Fruit fly (Drosophila melanogaster) whole organism, embryonic: ENCODE measurements around the gene witty.

ENCODE experiments used
- Bteb2 ChIP-seq: fragments of 200-800 bp; sonication (Bioruptor generic); optimal IDR thresholded peaks from 2 replicates; lab custom pipeline; 2016; ENCODE audit warnings: missing biosample characterization, missing genetic modification characterization
- CG12071 ChIP-seq: fragments of 200-800 bp; sonication (Bioruptor generic); optimal IDR thresholded peaks from 3 replicates; lab custom pipeline; 2018; ENCODE audit warnings: missing biosample characterization, mild to moderate bottlenecking, missing genetic modification characterization
- CG12219 ChIP-seq: fragments of 200-800 bp; sonication (Bioruptor generic); optimal IDR thresholded peaks from 3 replicates; lab custom pipeline; 2018; ENCODE audit warnings: missing biosample characterization, mild to moderate bottlenecking, missing genetic modification characterization
- CG13296 ChIP-seq: fragments of 200-800 bp; sonication (Bioruptor generic); optimal IDR thresholded peaks from 3 replicates; lab custom pipeline; 2018; ENCODE audit warnings: missing biosample characterization, mild to moderate bottlenecking, missing genetic modification characterization
- CG13894 ChIP-seq: fragments of 200-800 bp; sonication (Bioruptor generic); optimal IDR thresholded peaks from 3 replicates; lab custom pipeline; 2018; ENCODE audit warnings: missing biosample characterization, mild to moderate bottlenecking, missing genetic modification characterization, moderate library complexity
- CG14050 ChIP-seq: fragments of 200-800 bp; sonication (Bioruptor generic); IDR thresholded peaks from 3 replicates; pipeline ENCODE4 v1.3.6; 2022; ENCODE audit warnings: missing biosample characterization, missing genetic modification characterization
- CG17359 ChIP-seq: fragments of 200-800 bp; sonication (Bioruptor generic); optimal IDR thresholded peaks from 3 replicates; lab custom pipeline; 2018; ENCODE audit warnings: missing biosample characterization, mild to moderate bottlenecking, missing genetic modification characterization, moderate library complexity
- CG17385 ChIP-seq: fragments of 200-800 bp; sonication (Bioruptor generic); optimal IDR thresholded peaks from 3 replicates; lab custom pipeline; 2018; ENCODE audit warnings: missing biosample characterization, mild to moderate bottlenecking, missing genetic modification characterization
- CG18011 ChIP-seq: fragments of 200-800 bp; sonication (Bioruptor generic); optimal IDR thresholded peaks from 2 replicates; lab custom pipeline; 2017; ENCODE audit warnings: missing biosample characterization, missing genetic modification characterization, mild to moderate bottlenecking, moderate library complexity, missing genotype
- CG18476 ChIP-seq: fragments of 200-800 bp; sonication (Bioruptor generic); optimal IDR thresholded peaks from 2 replicates; lab custom pipeline; 2016; ENCODE audit warnings: missing biosample characterization, mild to moderate bottlenecking, missing genetic modification characterization
- CG18619 ChIP-seq: fragments of 200-800 bp; sonication (Bioruptor generic); optimal IDR thresholded peaks from 3 replicates; lab custom pipeline; 2017; ENCODE audit warnings: missing biosample characterization, mild to moderate bottlenecking, missing genetic modification characterization
- CG3838 ChIP-seq: fragments of 200-800 bp; sonication (Bioruptor generic); optimal IDR thresholded peaks from 3 replicates; lab custom pipeline; 2016; ENCODE audit warnings: missing biosample characterization, missing genetic modification characterization
- CG4328 ChIP-seq: fragments of 200-800 bp; sonication (Bioruptor generic); optimal IDR thresholded peaks from 3 replicates; lab custom pipeline; 2017; ENCODE audit warnings: missing biosample characterization, missing genetic modification reagents, missing genetic modification characterization
- CG4424 ChIP-seq: fragments of 200-800 bp; sonication (Bioruptor generic); optimal IDR thresholded peaks from 3 replicates; lab custom pipeline; 2016; ENCODE audit warnings: missing biosample characterization, missing genetic modification characterization
- CG4730 ChIP-seq: fragments of 200-800 bp; sonication (Bioruptor generic); IDR thresholded peaks from 2 replicates; pipeline ENCODE4 v1.3.6; 2022; ENCODE audit warnings: missing biosample characterization, missing genetic modification characterization
- CG7357 ChIP-seq: fragments of 200-800 bp; sonication (Bioruptor generic); IDR thresholded peaks from 3 replicates; pipeline ENCODE4 v1.3.6; 2022; ENCODE audit warnings: missing biosample characterization, missing genetic modification characterization
- CG9876 ChIP-seq: fragments of 200-800 bp; sonication (Bioruptor generic); optimal IDR thresholded peaks from 2 replicates; lab custom pipeline; 2016; ENCODE audit warnings: missing biosample characterization, missing genetic modification characterization
- Dp ChIP-seq: fragments of 200-800 bp; sonication (Bioruptor generic); optimal IDR thresholded peaks from 2 replicates; lab custom pipeline; 2018; ENCODE audit warnings: missing biosample characterization, mild to moderate bottlenecking, missing genetic modification characterization, moderate library complexity
- Fer1 ChIP-seq: fragments of 200-800 bp; sonication (Bioruptor generic); optimal IDR thresholded peaks from 2 replicates; lab custom pipeline; 2017; ENCODE audit warnings: missing biosample characterization, mild to moderate bottlenecking, missing genetic modification characterization
- Hand ChIP-seq: fragments of 200-800 bp; sonication (Bioruptor generic); optimal IDR thresholded peaks from 2 replicates; lab custom pipeline; 2017; ENCODE audit warnings: mild to moderate bottlenecking, missing biosample characterization, missing genetic modification reagents, missing genetic modification characterization
- Hr51 ChIP-seq, 2 experiments: fragments of 200-800 bp; sonication (Bioruptor generic); optimal IDR thresholded peaks; 2 replicates in 1 of 2; 3 replicates in 1 of 2; lab custom pipeline; 2016 to 2018; ENCODE audit warnings: missing biosample characterization in 2 of 2, missing genetic modification characterization in 2 of 2, mild to moderate bottlenecking in 1 of 2, moderate library complexity in 1 of 2
- Lim3 ChIP-seq: fragments of 200-800 bp; sonication (Bioruptor generic); IDR thresholded peaks from 2 replicates; pipeline ENCODE4 v1.3.6; 2022; ENCODE audit warnings: missing biosample characterization, missing genetic modification characterization
- Meics ChIP-seq: fragments of 200-800 bp; sonication (Bioruptor generic); optimal IDR thresholded peaks from 2 replicates; lab custom pipeline; 2017; ENCODE audit warnings: missing biosample characterization, mild to moderate bottlenecking, missing genetic modification characterization
- NfI ChIP-seq: fragments of 200-800 bp; sonication (Bioruptor generic); optimal IDR thresholded peaks from 3 replicates; lab custom pipeline; 2018; ENCODE audit warnings: missing biosample characterization, mild to moderate bottlenecking, missing genetic modification characterization, moderate library complexity
- PHDP ChIP-seq: fragments of 200-800 bp; sonication (Bioruptor generic); optimal IDR thresholded peaks from 3 replicates; lab custom pipeline; 2018; ENCODE audit warnings: missing biosample characterization, mild to moderate bottlenecking, missing genetic modification characterization, moderate library complexity
- TFAM ChIP-seq: fragments of 200-800 bp; sonication (Bioruptor generic); optimal IDR thresholded peaks from 2 replicates; lab custom pipeline; 2017; ENCODE audit warnings: missing biosample characterization, missing genetic modification characterization, inconsistent platforms
- abd-A ChIP-seq: fragments of 200-800 bp; sonication (Bioruptor generic); optimal IDR thresholded peaks from 3 replicates; lab custom pipeline; 2019; ENCODE audit warnings: missing biosample characterization, mild to moderate bottlenecking, missing genetic modification characterization, moderate library complexity
- ap ChIP-seq: fragments of 200-800 bp; sonication (Bioruptor generic); IDR thresholded peaks from 2 replicates; pipeline ENCODE4 v1.3.6; 2022; ENCODE audit warnings: missing biosample characterization, missing genetic modification characterization
- cad ChIP-seq: fragments of >200 bp; optimal IDR thresholded peaks from 2 replicates; lab custom pipeline; 2017; ENCODE audit warnings: missing biosample characterization, missing genetic modification characterization
- ci ChIP-seq: fragments of 200-800 bp; sonication (Bioruptor generic); IDR thresholded peaks from 3 replicates; pipeline ENCODE4 v1.3.6; 2022; ENCODE audit warnings: missing biosample characterization, missing genetic modification characterization
- crol ChIP-seq: fragments of 200-800 bp; sonication (Bioruptor generic); IDR thresholded peaks from 2 replicates; pipeline ENCODE4 v1.3.6; 2022; ENCODE audit warnings: missing biosample characterization, missing genetic modification characterization
- grau ChIP-seq: fragments of 200-800 bp; optimal IDR thresholded peaks from 3 replicates; lab custom pipeline; 2019; ENCODE audit warnings: missing biosample characterization, mild to moderate bottlenecking, missing genetic modification characterization, moderate library complexity
- jigr1 ChIP-seq: fragments of 200-800 bp; sonication (Bioruptor generic); IDR thresholded peaks from 3 replicates; pipeline ENCODE4 v1.3.6; 2022; ENCODE audit warnings: missing biosample characterization, missing genetic modification characterization
- jumu ChIP-seq: fragments of 200-800 bp; sonication (Bioruptor generic); optimal IDR thresholded peaks from 3 replicates; lab custom pipeline; 2016; ENCODE audit warnings: missing biosample characterization, missing genetic modification characterization
- lab ChIP-seq: fragments of 200-800 bp; sonication (Bioruptor generic); optimal IDR thresholded peaks from 3 replicates; lab custom pipeline; 2017; ENCODE audit warnings: missing biosample characterization, missing genetic modification characterization, mild to moderate bottlenecking, moderate library complexity, missing genetic modification reagents
- lbe ChIP-seq: fragments of 200-800 bp; sonication (Bioruptor generic); optimal IDR thresholded peaks from 2 replicates; lab custom pipeline; 2016; ENCODE audit warnings: missing biosample characterization, mild to moderate bottlenecking, missing genetic modification characterization
- mirr ChIP-seq: fragments of 200-800 bp; sonication (Bioruptor generic); optimal IDR thresholded peaks from 3 replicates; lab custom pipeline; 2018; ENCODE audit warnings: missing biosample characterization, mild to moderate bottlenecking, missing genetic modification characterization
- nerfin-1 ChIP-seq: fragments of 200-800 bp; sonication (Bioruptor generic); optimal IDR thresholded peaks from 3 replicates; lab custom pipeline; 2019; ENCODE audit warnings: missing biosample characterization, mild to moderate bottlenecking, missing genetic modification characterization, moderate library complexity
- odd ChIP-seq: fragments of 200-800 bp; sonication (Bioruptor generic); optimal IDR thresholded peaks from 2 replicates; lab custom pipeline; 2017; ENCODE audit warnings: missing biosample characterization, mild to moderate bottlenecking, missing genetic modification characterization
- org-1 ChIP-seq: fragments of 200-800 bp; sonication (Bioruptor generic); optimal IDR thresholded peaks from 2 replicates; lab custom pipeline; 2017; ENCODE audit warnings: missing biosample characterization, missing genetic modification characterization
- otp ChIP-seq: fragments of 200-800 bp; sonication (Bioruptor generic); IDR thresholded peaks from 3 replicates; pipeline ENCODE4, ENCODE4 v1.3.6; 2022; ENCODE audit warnings: missing biosample characterization, missing genetic modification characterization
- p53 ChIP-seq: fragments of 200-800 bp; sonication (Bioruptor generic); optimal IDR thresholded peaks from 2 replicates; lab custom pipeline; 2016; ENCODE audit warnings: missing biosample characterization, missing genetic modification characterization
- pan ChIP-seq, 4 experiments: fragments of >200 bp in 3 of 4; fragments of 200-800 bp in 1 of 4; sonication (Bioruptor generic) in 1 of 4; optimal IDR thresholded peaks in 3 of 4; IDR thresholded peaks in 1 of 4; 2 replicates each; pipeline versions ENCODE4 v1.3.6 to Lab custom; 2017 to 2022; ENCODE audit warnings: missing biosample characterization in 2 of 4, missing genetic modification characterization in 2 of 4, mixed read lengths in 1 of 4
- ro ChIP-seq: fragments of 200-800 bp; sonication (Bioruptor generic); IDR thresholded peaks from 2 replicates; pipeline ENCODE4 v1.3.6; 2022; ENCODE audit warnings: missing biosample characterization, missing genetic modification characterization
- sd ChIP-seq: fragments of 200-800 bp; sonication (Bioruptor generic); optimal IDR thresholded peaks from 3 replicates; lab custom pipeline; 2018; ENCODE audit warnings: missing biosample characterization, mild to moderate bottlenecking, missing genetic modification characterization, moderate library complexity
- sna ChIP-seq: fragments of 200-800 bp; sonication (Bioruptor generic); IDR thresholded peaks from 2 replicates; pipeline ENCODE4 v1.3.6; 2022; ENCODE audit warnings: missing biosample characterization, missing genetic modification characterization; ENCODE audit not compliant: partially characterized antibody
- sob ChIP-seq: fragments of 200-800 bp; sonication (Bioruptor generic); IDR thresholded peaks from 2 replicates; pipeline ENCODE4 v1.3.6; 2022; ENCODE audit warnings: missing biosample characterization, missing genetic modification characterization
- tx ChIP-seq: fragments of 200-800 bp; sonication (Bioruptor generic); optimal IDR thresholded peaks from 2 replicates; lab custom pipeline; 2016; ENCODE audit warnings: missing biosample characterization, missing genetic modification characterization
- unpg ChIP-seq: fragments of 200-800 bp; sonication (Bioruptor generic); optimal IDR thresholded peaks from 3 replicates; lab custom pipeline; 2018; ENCODE audit warnings: missing biosample characterization, mild to moderate bottlenecking, missing genetic modification characterization, moderate library complexity

The witty gene

dm6 chr2L:8350560-8351171, 12.6 kb downstream of the witty start (continued):
- peak; percentile 2 for TF ChIP-seq NfI
- TF ChIP-seq unpg (GFP tag; lab: Kevin White, UChicago) = peak; percentile 46
- TF ChIP-seq odd (GFP tag; lab: Kevin White, UChicago) = peak; percentile 69
- peak; percentile 70 for TF ChIP-seq CG12071 (GFP tag; lab: Kevin White, UChicago)
- TF ChIP-seq ap (GFP tag; lab: Robert Waterston, UW) = no peak
- TF ChIP-seq jigr1 (GFP tag; lab: Robert Waterston, UW) = no peak
- peak; percentile 75 for TF ChIP-seq Fer1 (GFP tag; lab: Kevin White, UChicago)
- TF ChIP-seq mirr (GFP tag; lab: Kevin White, UChicago) = peak; percentile 73
- peak; percentile 6; the same call in 1 of the 2 replicates for TF ChIP-seq CG4730 (GFP tag; lab: Robert Waterston, UW)
- TF ChIP-seq sob (GFP tag; lab: Robert Waterston, UW) = peak; percentile 55; the same call in 1 of the 2 replicates
- peak; percentile 69 for TF ChIP-seq PHDP (tag; lab: Kevin White, UChicago)
- peak; percentile 30 for TF ChIP-seq Bteb2 (GFP tag; lab: Kevin White, UChicago)
- no peak for TF ChIP-seq pan (optimal IDR thresholded peaks at IDR 0.05; lab: Kevin White, UChicago)
- peak in 1 of 2 experiments; percentile 35 for TF ChIP-seq pan (GFP tag; optimal IDR thresholded peaks at IDR 0.05 in 1 of 2, IDR thresholded peaks at IDR 0.05 in 1 of 2)
- TF ChIP-seq Lim3 (GFP tag; lab: Robert Waterston, UW) = no peak
- TF ChIP-seq Hand = peak; percentile 52
- peak; percentile 25 for TF ChIP-seq grau (tag; lab: Kevin White, UChicago)
- TF ChIP-seq CG13296 (GFP tag; lab: Kevin White, UChicago) = peak; percentile 74
- TF ChIP-seq CG12219 (GFP tag; lab: Kevin White, UChicago) = peak; percentile 39
- no peak for TF ChIP-seq ro (GFP tag; lab: Robert Waterston, UW)
- TF ChIP-seq sd (tag; lab: Kevin White, UChicago) = peak; percentile 95
- TF ChIP-seq CG3838 (GFP tag; lab: Kevin White, UChicago) = no peak
- peak; percentile 58 for TF ChIP-seq Meics
- TF ChIP-seq nerfin-1 = no peak
- TF ChIP-seq CG18011 (GFP tag; lab: Kevin White, UChicago) = peak; percentile 17
- no peak for TF ChIP-seq Dp (GFP tag; lab: Kevin White, UChicago)
- TF ChIP-seq CG4328 (GFP tag; lab: Kevin White, UChicago) = no peak

dm6 chr2L:8351333-8351732, 13.2 kb downstream of the witty start:
- TF ChIP-seq lab (GFP tag; lab: Kevin White, UChicago) (peak; percentile 4), CG7357 (GFP tag; lab: Robert Waterston, UW) (no peak), org-1 (GFP tag; lab: Kevin White, UChicago) (no peak), CG17385 (GFP tag; lab: Kevin White, UChicago) (no peak), CG17359 (peak; percentile 17), Hr51 (GFP tag; optimal IDR thresholded peaks at IDR 0.05; lab: Kevin White, UChicago) (peak in 1 of 2 experiments; percentile 8), otp (GFP tag; lab: Robert Waterston, UW) (no peak), CG18619 (GFP tag; lab: Kevin White, UChicago) (no peak), p53 (GFP tag; lab: Kevin White, UChicago) (no peak), crol (GFP tag; lab: Robert Waterston, UW) (no peak), sna (no peak), abd-A (tag; lab: Kevin White, UChicago) (no peak), cad (GFP tag; lab: Kevin White, UChicago) (no peak), lbe (peak; percentile 5), TFAM (no peak), CG9876 (GFP tag; lab: Kevin White, UChicago) (no peak), CG4424 (GFP tag; lab: Kevin White, UChicago) (no peak), CG13894 (tag; lab: Kevin White, UChicago) (no peak), jumu (GFP tag; lab: Kevin White, UChicago) (no peak), CG14050 (GFP tag; lab: Robert Waterston, UW) (no peak), ci (GFP tag; lab: Robert Waterston, UW) (no peak), CG18476 (GFP tag; lab: Kevin White, UChicago) (no peak), tx (GFP tag; lab: Kevin White, UChicago) (no peak)
